Fruit fly (Drosophila melanogaster) whole organism, prepupa: ENCODE measurements around the gene BBIP1.

Experiments used
- Blimp-1 ChIP-seq: fragments of 200-800 bp; sonication (Bioruptor generic); optimal IDR thresholded peaks from 3 replicates; lab custom pipeline; 2017; ENCODE audit warnings: missing biosample characterization, missing genetic modification characterization, mild to moderate bottlenecking, moderate library complexity, missing genetic modification reagents
- CG11294 ChIP-seq: fragments of 200-800 bp; sonication (Bioruptor generic); IDR thresholded peaks from 2 replicates; pipeline ENCODE4 v1.3.6; 2022; ENCODE audit warnings: missing biosample characterization, missing genetic modification characterization
- CG3032 ChIP-seq: fragments of 200-800 bp; optimal IDR thresholded peaks from 2 replicates; lab custom pipeline; 2019; ENCODE audit warnings: missing biosample characterization, mild to moderate bottlenecking, missing genetic modification characterization, moderate library complexity
- CG31627 ChIP-seq: fragments of 200-800 bp; sonication (Bioruptor generic); optimal IDR thresholded peaks from 3 replicates; lab custom pipeline; 2016; ENCODE audit warnings: missing biosample characterization, missing genetic modification characterization
- CG4318 ChIP-seq: fragments of 200-800 bp; sonication (Bioruptor generic); optimal IDR thresholded peaks from 3 replicates; lab custom pipeline; 2017; ENCODE audit warnings: missing biosample characterization, mild to moderate bottlenecking, missing genetic modification characterization
- CG6854 ChIP-seq: fragments of 200-800 bp; sonication (Bioruptor generic); optimal IDR thresholded peaks from 2 replicates; lab custom pipeline; 2017; ENCODE audit warnings: missing biosample characterization, mild to moderate bottlenecking, missing genetic modification characterization
- Eip75B ChIP-seq: fragments of 200-800 bp; sonication (Bioruptor generic); optimal IDR thresholded peaks from 3 replicates; lab custom pipeline; 2016; ENCODE audit warnings: missing biosample characterization, missing genetic modification characterization
- Hr38 ChIP-seq: sonication (Bioruptor generic); optimal IDR thresholded peaks from 2 replicates; lab custom pipeline; 2016; ENCODE audit warnings: missing biosample characterization, missing genetic modification characterization
- Hr39 ChIP-seq: fragments of 200-800 bp; sonication (Bioruptor generic); optimal IDR thresholded peaks from 2 replicates; lab custom pipeline; 2016; ENCODE audit warnings: missing biosample characterization, missing genetic modification characterization
- Hr4 ChIP-seq: fragments of 200-800 bp; sonication (Bioruptor generic); optimal IDR thresholded peaks from 3 replicates; lab custom pipeline; 2016; ENCODE audit warnings: missing biosample characterization, missing genetic modification characterization
- Smox ChIP-seq: fragments of 200-800 bp; sonication (Bioruptor generic); optimal IDR thresholded peaks from 3 replicates; lab custom pipeline; 2016; ENCODE audit warnings: missing biosample characterization, missing genetic modification characterization
- dac ChIP-seq: fragments of 200-800 bp; sonication (Bioruptor generic); optimal IDR thresholded peaks from 2 replicates; lab custom pipeline; 2017; ENCODE audit warnings: missing biosample characterization, mild to moderate bottlenecking, missing genetic modification characterization
- spab ChIP-seq: fragments of 200-800 bp; sonication (Bioruptor generic); optimal IDR thresholded peaks from 2 replicates; lab custom pipeline; 2017; ENCODE audit warnings: missing biosample characterization, mild to moderate bottlenecking, missing genetic modification characterization, missing genetic modification reagents
- svp ChIP-seq: fragments of 200-800 bp; sonication (Bioruptor generic); peaks from one replicate; lab custom pipeline; 2016; ENCODE audit warnings: missing biosample characterization, missing genetic modification characterization

DNA sequence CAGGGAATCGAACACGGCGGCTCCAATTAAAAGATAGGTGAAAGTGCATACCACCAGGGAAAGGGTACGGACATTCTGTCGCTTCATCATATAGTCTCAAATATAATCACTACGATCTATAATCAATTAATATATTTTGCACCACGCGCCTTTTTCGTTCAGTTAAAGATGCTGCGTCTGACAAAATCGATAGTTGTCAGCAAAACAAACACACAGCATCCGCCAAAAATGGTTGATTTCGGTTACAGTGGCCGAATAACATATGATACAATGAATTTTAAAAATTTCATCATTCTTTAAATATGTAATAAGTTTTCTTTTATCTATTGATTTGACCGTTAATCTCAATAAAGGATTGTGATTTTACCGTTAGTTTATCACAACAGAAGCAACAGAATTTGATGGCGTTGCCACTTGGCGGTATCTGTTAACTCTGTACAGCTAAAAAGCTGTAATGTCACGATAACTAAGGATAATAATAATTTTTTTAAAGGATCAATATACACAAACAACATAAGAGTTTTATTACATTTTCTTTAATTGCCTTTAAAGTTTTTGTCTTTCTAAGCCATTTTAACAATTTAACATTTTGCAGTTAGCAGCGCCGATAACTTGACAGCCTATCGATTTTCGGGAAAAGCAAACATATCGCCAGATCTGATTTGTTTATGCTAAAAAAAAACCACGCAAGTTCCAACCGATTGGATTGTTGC, 7.9 kb downstream of the BBIP1 start, which contains the start of the genes Task7 and alpha-Man-IIa:
- TF ChIP-seq Blimp-1 (GFP tag; lab: Kevin White, UChicago) (no peak), spab (GFP tag; lab: Kevin White, UChicago) (no peak), Hr38 (GFP tag; lab: Kevin White, UChicago) (no peak), Hr4 (GFP tag; lab: Kevin White, UChicago) (no peak), CG6854 (GFP tag; lab: Kevin White, UChicago) (no peak), CG31627 (GFP tag; lab: Kevin White, UChicago) (no peak), CG11294 (GFP tag; lab: Robert Waterston, UW) (no peak), Smox (GFP tag; lab: Kevin White, UChicago) (no peak), CG3032 (no peak), Eip75B (GFP tag; lab: Kevin White, UChicago) (no peak), dac (no peak), svp (GFP tag; lab: Kevin White, UChicago) (no peak), CG4318 (GFP tag; lab: Kevin White, UChicago) (no peak), Hr39 (no peak)
